Worm (Caenorhabditis elegans) whole organism, L4 larva: ENCODE measurements around the gene F54H12.8.

Source experiments
- F37D6.2 ChIP-seq: sonication (generic microtip); optimal IDR thresholded peaks from 2 replicates; lab custom pipeline; 2016; ENCODE audit warnings: mild to moderate bottlenecking, missing genetic modification characterization, missing compliant biosample characterization
- F44E2.7 ChIP-seq: fragments of 200-800 bp; sonication (Bioruptor generic); IDR thresholded peaks from 2 replicates; pipeline ENCODE4 v2.1.2; 2022; ENCODE audit warnings: missing genetic modification characterization, missing compliant biosample characterization
- T26A8.4 ChIP-seq: fragments of 200-800 bp; sonication (Bioruptor generic); IDR thresholded peaks from 2 replicates; pipeline ENCODE4 v1.3.6; 2022; ENCODE audit warnings: missing genetic modification characterization, missing compliant biosample characterization
- ZK337.2 ChIP-seq: fragments of 200-800 bp; sonication (Bioruptor generic); IDR thresholded peaks from 2 replicates; pipeline ENCODE4 v1.3.6; 2022; ENCODE audit warnings: missing genetic modification reagents, missing genetic modification characterization, missing compliant biosample characterization
- ZK546.5 ChIP-seq, 2 experiments: sonication (generic microtip); optimal IDR thresholded peaks; 2 replicates each; lab custom pipeline; 2017; ENCODE audit warnings: missing biosample characterization in 2 of 2, missing genetic modification characterization in 2 of 2
- aha-1 ChIP-seq: fragments of 150-350 bp; peaks from one replicate; lab custom pipeline; 2014; ENCODE audit warnings: missing biosample characterization, missing genetic modification characterization
- ama-1 ChIP-seq: fragments of 150-350 bp; optimal IDR thresholded peaks from 2 replicates; lab custom pipeline; 2014; ENCODE audit warnings: inconsistent platforms, mixed read lengths
- arid-1 ChIP-seq: fragments of 200-800 bp; sonication (Bioruptor generic); conservative IDR thresholded peaks from 2 replicates; pipeline ENCODE4 v1.3.6; 2022; ENCODE audit warnings: missing genetic modification reagents, missing genetic modification characterization, missing compliant biosample characterization
- cey-2 ChIP-seq: sonication (generic microtip); optimal IDR thresholded peaks from 3 replicates; lab custom pipeline; 2017; ENCODE audit warnings: missing genetic modification characterization, mild to moderate bottlenecking, missing compliant biosample characterization, antibody characterized with exemption, borderline replicate concordance; ENCODE audit not compliant: insufficient read depth
- daf-16 ChIP-seq, 3 experiments: sonication (generic microtip); optimal IDR thresholded peaks; 2 replicates each; lab custom pipeline; 2016 to 2017; ENCODE audit warnings: missing genetic modification characterization in 3 of 3, missing genetic modification reagents in 3 of 3, mild to moderate bottlenecking in 2 of 3, missing compliant biosample characterization in 2 of 3, missing biosample characterization in 1 of 3, moderate library complexity in 1 of 3
- dmd-8 ChIP-seq: fragments of 200-800 bp; sonication (Bioruptor generic); IDR thresholded peaks from 2 replicates; pipeline ENCODE4 v1.3.6; 2022; ENCODE audit warnings: missing genetic modification characterization, missing compliant biosample characterization
- dpl-1 ChIP-seq: fragments of 150-350 bp; optimal IDR thresholded peaks from 2 replicates; lab custom pipeline; 2014; ENCODE audit warnings: missing biosample characterization, missing genetic modification reagents, missing genetic modification characterization
- dve-1 ChIP-seq: sonication (generic microtip); optimal IDR thresholded peaks from 2 replicates; lab custom pipeline; 2017; ENCODE audit warnings: antibody characterized with exemption, mild to moderate bottlenecking, missing genetic modification characterization, missing compliant biosample characterization; ENCODE audit not compliant: insufficient read depth
- egl-43 ChIP-seq: fragments of 200-800 bp; sonication (Bioruptor generic); IDR thresholded peaks from 2 replicates; pipeline ENCODE4 v1.3.6; 2022; ENCODE audit warnings: missing genetic modification reagents, missing genetic modification characterization, missing compliant biosample characterization
- lim-7 ChIP-seq: fragments of 200-800 bp; sonication (Bioruptor generic); IDR thresholded peaks from 2 replicates; pipeline ENCODE4 v1.3.6; 2022; ENCODE audit warnings: missing genetic modification characterization, missing compliant biosample characterization
- madf-9 ChIP-seq: fragments of 200-800 bp; sonication (Bioruptor generic); conservative IDR thresholded peaks from 2 replicates; pipeline ENCODE4 v1.3.6; 2022; ENCODE audit warnings: missing genetic modification reagents, missing genetic modification characterization, missing compliant biosample characterization
- mep-1 ChIP-seq: fragments of 150-350 bp; sonication (generic microtip); optimal IDR thresholded peaks from 3 replicates; lab custom pipeline; 2014; ENCODE audit warnings: missing biosample characterization, missing genetic modification characterization
- mes-2 ChIP-seq: sonication (generic microtip); optimal IDR thresholded peaks from 2 replicates; lab custom pipeline; 2016; ENCODE audit warnings: missing genotype, mild to moderate bottlenecking, missing genetic modification characterization, missing compliant biosample characterization; ENCODE audit not compliant: poor library complexity, severe bottlenecking
- nhr-11 ChIP-seq: fragments of 150-350 bp; optimal IDR thresholded peaks from 2 replicates; lab custom pipeline; 2014; ENCODE audit warnings: missing biosample characterization, missing genetic modification characterization
- nhr-41 ChIP-seq: fragments of 200-800 bp; sonication (Bioruptor generic); IDR thresholded peaks from 2 replicates; pipeline ENCODE4 v1.3.6; 2022; ENCODE audit warnings: missing genetic modification reagents, missing genetic modification characterization, missing compliant biosample characterization
- nhr-6 ChIP-seq: fragments of 150-350 bp; optimal IDR thresholded peaks from 2 replicates; lab custom pipeline; 2014; ENCODE audit warnings: missing biosample characterization, missing genetic modification characterization
- pqm-1 ChIP-seq: sonication (generic microtip); optimal IDR thresholded peaks from 2 replicates; lab custom pipeline; 2017; ENCODE audit warnings: missing biosample characterization, missing genetic modification characterization
- snpc-1.2 ChIP-seq: fragments of 200-800 bp; sonication (Bioruptor generic); IDR thresholded peaks from 2 replicates; pipeline ENCODE4 v1.3.6; 2022; ENCODE audit warnings: missing genetic modification reagents, missing genetic modification characterization, missing compliant biosample characterization
- spr-1 ChIP-seq: sonication (generic microtip); optimal IDR thresholded peaks from 2 replicates; lab custom pipeline; 2016; ENCODE audit warnings: mild to moderate bottlenecking, missing genetic modification characterization, missing compliant biosample characterization
- spr-3 ChIP-seq: fragments of 200-800 bp; sonication (Bioruptor generic); optimal IDR thresholded peaks from 2 replicates; lab custom pipeline; 2018; ENCODE audit warnings: mild to moderate bottlenecking, missing genetic modification characterization, missing compliant biosample characterization
- unc-62 ChIP-seq, 3 experiments: fragments of 150-350 bp in 1 of 3; sonication (generic microtip); optimal IDR thresholded peaks in 2 of 3; peaks in 1 of 3; 1 replicate in 1 of 3; 2 replicates in 2 of 3; lab custom pipeline; 2014 to 2017; ENCODE audit warnings: missing biosample characterization in 3 of 3, missing genetic modification characterization in 3 of 3, missing genetic modification reagents in 3 of 3, missing genotype in 1 of 3
- zfp-2 ChIP-seq: sonication (generic microtip); optimal IDR thresholded peaks from 2 replicates; lab custom pipeline; 2016; ENCODE audit warnings: mild to moderate bottlenecking, missing genetic modification characterization, missing compliant biosample characterization
- zip-11 ChIP-seq: fragments of 200-800 bp; sonication (Bioruptor generic); IDR thresholded peaks from 2 replicates; pipeline ENCODE4 v1.3.6; 2022; ENCODE audit warnings: missing genetic modification characterization, missing compliant biosample characterization
- ztf-7 ChIP-seq: fragments of 150-350 bp; optimal IDR thresholded peaks from 2 replicates; lab custom pipeline; 2014; ENCODE audit warnings: missing biosample characterization, missing genetic modification characterization

F54H12.8 gene

DNA sequence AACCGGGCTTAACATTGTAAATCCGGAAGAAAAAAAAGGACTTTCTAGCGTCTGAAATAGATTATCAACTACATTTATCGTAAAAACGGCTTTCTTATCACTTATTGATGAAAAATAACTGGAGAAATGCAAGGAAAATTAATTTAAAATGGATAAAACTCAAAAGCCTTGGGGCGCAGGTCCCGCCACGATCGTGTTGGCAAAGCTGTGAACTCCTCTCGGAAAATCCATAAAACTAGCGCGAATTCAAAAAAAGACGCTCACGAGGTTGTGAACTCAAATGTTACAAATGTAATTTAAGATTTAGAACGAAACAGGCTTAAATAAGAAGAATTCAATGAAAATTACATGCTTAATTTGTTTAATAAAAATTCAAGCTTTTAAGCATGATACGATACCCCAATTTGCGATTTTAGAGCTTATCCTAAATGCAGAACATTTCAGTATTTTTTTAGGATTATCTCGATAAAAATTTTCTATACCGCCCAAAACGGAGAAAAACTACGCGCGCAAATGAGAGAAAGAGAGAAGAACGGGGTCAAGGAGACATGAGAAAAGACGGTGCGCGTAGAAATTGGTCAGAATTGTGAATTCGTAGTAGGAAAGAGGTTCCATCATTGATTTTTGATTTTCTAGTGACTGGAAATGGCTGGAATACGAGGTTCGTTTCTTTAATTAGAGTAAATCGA lies 16.8 kb downstream of the F54H12.8 start, which contains the start of gene C29E4.15 (continued):
- TF ChIP-seq F37D6.2 (tag; lab: Kevin White, UChicago) = no peak
- no peak for TF ChIP-seq cey-2 (tag; lab: Kevin White, UChicago)
- no peak for TF ChIP-seq lim-7 (GFP tag; lab: Robert Waterston, UW)
- no peak for TF ChIP-seq spr-1 (tag; lab: Kevin White, UChicago)
- TF ChIP-seq ZK546.5 (tag; optimal IDR thresholded peaks at IDR 0.05; lab: Kevin White, UChicago) = no peak
- no peak for TF ChIP-seq nhr-41
- no peak for TF ChIP-seq nhr-11
- TF ChIP-seq dpl-1 = peak; percentile 86
- TF ChIP-seq unc-62 (GFP tag; optimal IDR thresholded peaks at IDR 0.05 in 1 of 2; lab: Kevin White, UChicago) = peak in 1 of 2 experiments; percentile 86
- no peak for TF ChIP-seq unc-62 (tag; optimal IDR thresholded peaks at IDR 0.05; lab: Kevin White, UChicago)
- no peak for TF ChIP-seq arid-1 (GFP tag; lab: Robert Waterston, UW)
- no peak for TF ChIP-seq F44E2.7 (GFP tag; lab: Robert Waterston, UW)
- TF ChIP-seq egl-43 = no peak
- no peak for TF ChIP-seq nhr-6 (tag; lab: Kevin White, UChicago)
- TF ChIP-seq ZK337.2 (GFP tag; lab: Robert Waterston, UW) = no peak

DNA sequence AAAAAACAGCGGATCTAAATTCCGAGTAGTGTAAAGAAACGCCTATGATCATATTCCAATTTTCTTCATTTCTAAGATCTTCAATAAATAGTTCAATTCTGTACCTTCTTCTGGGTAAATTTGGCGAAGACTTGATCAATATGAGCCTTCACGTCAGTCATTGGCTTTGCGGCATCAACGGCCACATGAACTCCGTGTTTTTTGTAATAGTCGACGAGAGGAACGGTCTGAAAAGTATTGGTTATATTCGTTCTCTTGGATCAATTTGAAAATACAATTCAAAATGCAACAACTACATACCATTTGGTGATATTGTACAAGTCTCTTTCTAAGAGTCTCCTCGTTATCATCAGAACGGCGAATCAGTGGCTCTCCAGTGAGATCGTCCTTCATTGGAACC lies 18.6 kb downstream of the F54H12.8 start:
- TF ChIP-seq madf-9 (GFP tag; lab: Robert Waterston, UW) = no peak
- TF ChIP-seq aha-1 (tag; lab: Kevin White, UChicago) = peak; percentile 92
- no peak for TF ChIP-seq mes-2 (tag; lab: Kevin White, UChicago)
- TF ChIP-seq, all 104 proteins: peak for 1

DNA sequence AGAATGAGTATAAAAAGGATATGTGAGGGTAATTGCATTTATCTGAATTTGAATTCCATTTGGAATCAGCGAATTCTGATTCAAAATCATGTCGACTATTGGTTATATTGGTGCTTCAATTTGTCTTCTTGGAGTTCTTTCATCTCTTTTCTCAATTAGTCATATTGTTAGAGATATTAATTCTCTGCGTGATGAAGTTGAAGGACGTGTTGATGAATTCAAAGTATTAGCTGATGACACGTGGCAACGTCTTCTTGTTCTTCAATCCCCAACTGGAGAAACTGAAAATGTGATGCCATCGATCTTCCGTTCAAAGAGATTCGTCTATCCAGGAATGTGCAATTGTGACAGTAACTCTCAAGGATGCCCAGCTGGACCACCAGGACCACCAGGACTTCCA lies 20.2 kb downstream of the F54H12.8 start, which contains the start of gene col-90:
col-90 (plus strand) TSS at position 37 of the 400 bp plus-strand sequence.
- TF ChIP-seq ama-1 (lab: Kevin White, UChicago) = peak; percentile 1
- no peak for TF ChIP-seq snpc-1.2 (GFP tag; lab: Robert Waterston, UW)
- TF ChIP-seq lim-7 (GFP tag; lab: Robert Waterston, UW) = no peak
- TF ChIP-seq aha-1 (tag; lab: Kevin White, UChicago) = peak; percentile 75

DNA sequence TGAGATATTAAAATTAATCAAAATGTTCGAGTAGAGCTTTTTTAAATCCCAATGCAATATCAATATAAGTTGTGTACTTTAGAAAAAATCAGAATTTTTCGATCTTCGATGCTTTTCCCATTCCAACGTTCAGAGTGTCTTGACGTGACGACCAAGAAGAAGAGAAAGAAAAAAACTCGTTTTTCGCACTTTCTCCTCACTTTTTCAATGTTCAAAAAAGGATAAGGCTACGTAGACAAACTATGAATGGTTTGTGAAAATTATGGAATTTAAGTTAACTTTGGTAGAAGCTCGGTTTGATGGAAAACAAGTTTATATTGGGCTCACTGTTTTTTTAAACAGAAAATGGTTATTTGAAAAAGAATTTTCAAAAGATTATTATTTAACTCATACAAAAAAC lies 21.3 kb downstream of the F54H12.8 start:
- TF ChIP-seq zip-11 (no peak), ZK546.5 (tag; optimal IDR thresholded peaks at IDR 0.05; lab: Kevin White, UChicago) (no peak), dmd-8 (no peak), spr-3 (GFP tag; lab: Kevin White, UChicago) (no peak)

DNA sequence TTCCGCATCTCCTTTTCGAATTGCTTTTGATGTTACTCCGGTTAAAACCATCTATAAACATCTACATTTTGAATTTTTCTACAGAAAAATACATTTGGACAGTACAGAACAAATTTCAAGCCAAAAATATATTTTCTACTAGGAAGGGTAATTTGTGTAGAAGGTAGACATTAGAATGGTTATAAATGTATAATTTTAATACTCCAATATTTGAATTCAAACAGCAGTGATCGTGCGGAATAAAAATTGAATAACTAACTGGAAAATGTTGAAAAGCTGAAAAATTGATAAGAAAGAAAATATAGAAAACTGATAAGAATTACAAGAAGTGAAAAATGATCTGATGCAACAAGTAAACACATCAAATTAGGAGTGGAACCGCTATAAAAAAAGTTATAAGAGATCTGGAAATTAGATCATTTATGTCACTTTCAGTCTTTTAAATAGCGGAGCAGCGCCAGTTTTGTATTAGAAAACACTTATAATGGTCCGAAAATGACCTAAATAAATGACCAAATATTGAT lies 22.0 kb downstream of the F54H12.8 start, which contains the start of gene gsto-1:
gsto-1 (minus strand) TSS at position 51 of the 524 bp plus-strand sequence.
- TF ChIP-seq pqm-1 (tag; lab: Kevin White, UChicago) = peak; percentile 21
- TF ChIP-seq mep-1 (tag; lab: Kevin White, UChicago) = peak; percentile 40
- no peak for TF ChIP-seq zfp-2
- TF ChIP-seq daf-16 (GFP tag; optimal IDR thresholded peaks at IDR 0.05; lab: Kevin White, UChicago) = no peak
- peak; percentile 81 for TF ChIP-seq daf-16 (tag; optimal IDR thresholded peaks at IDR 0.05; lab: Kevin White, UChicago)
- no peak for TF ChIP-seq T26A8.4 (GFP tag; lab: Robert Waterston, UW)
- peak; percentile 89 for TF ChIP-seq ztf-7 (tag; lab: Kevin White, UChicago)
- peak; percentile 47 for TF ChIP-seq dve-1 (tag; lab: Kevin White, UChicago)
- TF ChIP-seq, all 104 proteins: peak for 5
